Worm (Caenorhabditis elegans) whole organism, early embryonic: ENCODE results near the gene Y39B6A.33.

Source experiments
- B0310.2 ChIP-seq: sonication (generic microtip); optimal IDR thresholded peaks from 2 replicates; lab custom pipeline; 2016; ENCODE audit warnings: mild to moderate bottlenecking, missing genetic modification characterization, missing compliant biosample characterization
- F13C5.2 ChIP-seq: sonication (generic microtip); optimal IDR thresholded peaks from 2 replicates; lab custom pipeline; 2017; ENCODE audit warnings: mild to moderate bottlenecking, missing genetic modification characterization, inconsistent platforms, missing compliant biosample characterization
- aly-1 ChIP-seq: sonication (generic microtip); optimal IDR thresholded peaks from 2 replicates; lab custom pipeline; 2016; ENCODE audit warnings: missing genetic modification characterization, missing compliant biosample characterization
- ama-1 ChIP-seq: fragments of 150-350 bp; optimal IDR thresholded peaks from 2 replicates; lab custom pipeline; 2014
- ceh-13 ChIP-seq: fragments of 200-800 bp; sonication (Bioruptor generic); optimal IDR thresholded peaks from 2 replicates; lab custom pipeline; 2018; ENCODE audit warnings: mild to moderate bottlenecking, missing genetic modification characterization, missing compliant biosample characterization
- ceh-36 ChIP-seq: sonication (generic microtip); optimal IDR thresholded peaks from 2 replicates; lab custom pipeline; 2016; ENCODE audit warnings: missing genetic modification characterization, inconsistent platforms, missing compliant biosample characterization
- ets-7 ChIP-seq: sonication (generic microtip); optimal IDR thresholded peaks from 2 replicates; lab custom pipeline; 2016; ENCODE audit warnings: missing genotype, missing genetic modification characterization, missing compliant biosample characterization
- flt-1 ChIP-seq: fragments of 200-800 bp; sonication (Bioruptor generic); IDR thresholded peaks from 2 replicates; pipeline ENCODE4 v1.3.6; 2022; ENCODE audit warnings: missing genetic modification characterization, missing compliant biosample characterization
- hmbx-1 ChIP-seq: sonication (generic microtip); optimal IDR thresholded peaks from 2 replicates; lab custom pipeline; 2016; ENCODE audit warnings: mild to moderate bottlenecking, missing genetic modification characterization, missing compliant biosample characterization
- hmg-4 ChIP-seq: fragments of 200-800 bp; sonication (Bioruptor generic); optimal IDR thresholded peaks from 2 replicates; lab custom pipeline; 2018; ENCODE audit warnings: mild to moderate bottlenecking, missing genetic modification characterization, missing compliant biosample characterization
- hnd-1 ChIP-seq: sonication (generic microtip); optimal IDR thresholded peaks from 2 replicates; lab custom pipeline; 2016; ENCODE audit warnings: missing genetic modification characterization, missing compliant biosample characterization
- pes-1 ChIP-seq: fragments of 200-800 bp; sonication (Bioruptor generic); IDR thresholded peaks from 2 replicates; pipeline ENCODE4 v1.3.6; 2022; ENCODE audit warnings: missing genetic modification reagents, missing genetic modification characterization, missing compliant biosample characterization
- scrt-1 ChIP-seq: fragments of 200-800 bp; sonication (Bioruptor generic); IDR thresholded peaks from 2 replicates; pipeline ENCODE4 v1.3.6; 2022; ENCODE audit warnings: missing genetic modification characterization, missing compliant biosample characterization
- sea-1 ChIP-seq: fragments of 200-800 bp; sonication (Bioruptor generic); conservative IDR thresholded peaks from 2 replicates; pipeline ENCODE4 v1.3.6; 2022; ENCODE audit warnings: missing genetic modification characterization, missing compliant biosample characterization
- tbx-11 ChIP-seq: fragments of 200-800 bp; sonication (Bioruptor generic); IDR thresholded peaks from 2 replicates; pipeline ENCODE4 v1.3.6; 2022; ENCODE audit warnings: missing genetic modification characterization, missing compliant biosample characterization
- tbx-37 ChIP-seq: fragments of 200-800 bp; sonication (Bioruptor generic); conservative IDR thresholded peaks from 2 replicates; pipeline ENCODE4 v1.3.6; 2022; ENCODE audit warnings: missing genetic modification reagents, missing genetic modification characterization, missing compliant biosample characterization
- tra-4 ChIP-seq: sonication (generic microtip); optimal IDR thresholded peaks from 2 replicates; lab custom pipeline; 2017; ENCODE audit warnings: missing genetic modification characterization, missing compliant biosample characterization

The Y39B6A.33 gene

DNA sequence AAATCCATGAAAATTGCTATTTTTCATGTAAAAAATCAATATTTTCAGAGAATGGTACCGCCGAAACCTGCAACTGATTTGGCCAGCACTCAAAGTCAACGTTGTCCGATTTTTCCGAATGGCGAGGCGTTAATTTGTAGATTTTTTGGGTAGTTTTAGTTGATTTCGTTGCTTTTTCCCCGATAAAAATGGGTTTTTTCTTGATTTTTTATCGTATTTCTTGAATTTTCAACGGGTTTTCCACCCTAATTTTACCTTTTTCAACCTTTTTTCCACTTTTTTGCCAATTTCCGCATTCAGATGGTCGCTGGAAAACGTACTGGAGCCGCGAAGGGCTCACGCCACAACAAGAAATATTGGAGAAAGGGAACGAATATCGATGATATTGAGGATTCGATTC lies at the start of gene Y39B6A.33:
TSS of gene Y39B6A.33 (plus strand) at position 301 of the 400 bp plus-strand sequence.
- TF ChIP-seq B0310.2: no peak
- no peak for TF ChIP-seq sea-1 (GFP tag; lab: Robert Waterston, UW)
- TF ChIP-seq ceh-36 (tag; lab: Kevin White, UChicago): no peak

DNA sequence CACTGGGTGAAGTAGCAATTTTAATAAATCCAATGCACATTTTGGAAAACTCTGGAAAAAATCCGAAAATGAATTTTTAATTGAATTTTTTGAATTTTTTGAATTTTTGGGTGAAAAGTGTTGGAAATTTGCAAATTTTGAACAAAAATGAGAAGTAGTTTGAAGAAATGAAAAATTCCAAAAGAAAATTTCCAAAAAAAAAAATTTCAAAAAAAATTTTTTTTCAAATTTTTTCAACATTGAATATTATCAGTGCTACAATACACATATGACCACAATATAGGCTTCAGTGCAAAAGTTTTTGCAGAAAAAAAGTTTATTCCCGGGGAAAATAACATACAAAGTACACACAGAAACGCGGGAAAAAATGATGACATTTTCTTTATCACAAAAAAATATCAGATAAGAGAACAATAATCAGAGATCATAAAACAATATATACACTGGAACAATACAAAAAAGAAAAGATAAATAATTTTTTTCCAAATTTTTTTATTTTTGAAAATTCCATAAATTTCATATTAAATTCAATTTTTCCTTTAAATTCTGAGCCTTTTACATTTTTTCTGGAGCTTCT lies 44.4 kb upstream of the Y39B6A.33 start, which contains the start of gene hrg-10:
TSS of gene hrg-10 (minus strand) at position 51 of the 577 bp plus-strand sequence.
- TF ChIP-seq flt-1 (GFP tag; lab: Robert Waterston, UW) (no peak), tbx-37 (no peak), scrt-1 (no peak), sea-1 (GFP tag; lab: Robert Waterston, UW) (no peak), tbx-11 (GFP tag; lab: Robert Waterston, UW) (no peak), F13C5.2 (tag; lab: Kevin White, UChicago) (no peak), hnd-1 (no peak), ama-1 (lab: Kevin White, UChicago) (no peak), pes-1 (GFP tag; lab: Robert Waterston, UW) (no peak), aly-1 (tag; lab: Kevin White, UChicago) (no peak), hmg-4 (GFP tag; lab: Kevin White, UChicago) (no peak)

DNA sequence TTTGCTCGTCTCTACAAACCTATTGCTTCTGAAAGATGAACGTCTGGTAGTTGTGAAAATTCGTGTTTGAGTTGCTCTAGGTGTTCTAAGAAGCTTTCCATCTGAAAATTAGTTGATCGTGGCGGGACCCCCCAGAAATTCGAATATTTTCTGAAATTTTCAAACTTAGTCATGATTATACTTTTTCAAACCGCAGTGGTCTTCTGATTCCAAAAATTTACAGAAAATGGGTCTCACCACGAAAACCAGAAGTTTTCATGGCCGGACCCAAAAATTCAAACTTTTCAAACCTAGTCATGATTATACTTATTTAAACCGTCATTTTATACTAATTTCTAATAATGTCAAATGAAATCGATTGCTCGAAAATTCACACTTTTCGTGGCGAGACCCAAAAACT lies 41.7 kb upstream of the Y39B6A.33 start, which contains the start of gene ztf-20:
TSS of gene ztf-20 (minus strand) at position 101 of the 400 bp plus-strand sequence.
- no peak for TF ChIP-seq hnd-1
- TF ChIP-seq flt-1 (GFP tag; lab: Robert Waterston, UW): no peak
- no peak for TF ChIP-seq pes-1 (GFP tag; lab: Robert Waterston, UW)

DNA sequence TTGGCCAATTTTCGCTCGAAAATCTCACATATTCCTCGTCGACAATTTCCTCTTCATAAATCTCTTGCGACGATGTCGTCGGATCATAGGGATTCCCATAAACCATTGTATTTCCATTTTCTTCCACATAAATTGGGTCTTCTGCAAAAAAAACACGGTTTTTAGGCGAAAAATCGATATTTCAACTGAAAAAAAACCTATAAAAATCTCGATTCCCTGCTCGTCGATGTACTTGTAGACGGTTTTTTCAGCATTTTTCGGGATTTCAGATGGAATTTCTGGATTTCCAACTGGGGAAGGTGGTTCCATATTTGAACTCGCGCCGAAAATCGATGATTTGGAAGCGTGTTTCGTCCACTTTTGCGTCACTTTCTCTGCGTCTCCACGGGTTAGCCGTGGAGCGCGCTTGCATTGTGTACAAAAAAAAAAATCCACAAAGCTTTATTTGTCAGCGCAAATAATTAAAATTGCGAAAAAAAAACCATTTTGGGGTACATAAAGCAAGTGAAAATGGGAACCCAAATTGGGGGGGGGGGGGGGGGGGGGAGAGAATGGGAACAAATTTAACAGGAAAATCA lies 34.2 kb upstream of the Y39B6A.33 start, which contains the start of gene Y39B6A.43:
TSS of gene Y39B6A.43 (minus strand) at position 351 of the 578 bp plus-strand sequence.
- TF ChIP-seq ets-7 (tag; lab: Kevin White, UChicago) (no peak), ceh-36 (tag; lab: Kevin White, UChicago) (no peak), aly-1 (tag; lab: Kevin White, UChicago) (no peak), scrt-1 (no peak), hnd-1 (no peak), F13C5.2 (tag; lab: Kevin White, UChicago) (peak; percentile 87), pes-1 (GFP tag; lab: Robert Waterston, UW) (peak; percentile 54), flt-1 (GFP tag; lab: Robert Waterston, UW) (peak; percentile 61; the same call in 1 of the 2 replicates), hmg-4 (GFP tag; lab: Kevin White, UChicago) (peak; percentile 28), ceh-13 (GFP tag; lab: Kevin White, UChicago) (no peak), B0310.2 (peak; percentile 6), ama-1 (lab: Kevin White, UChicago) (no peak), tbx-37 (0 out of 2 replicates have a peak, but pooled peaks have one; percentile 26)

DNA sequence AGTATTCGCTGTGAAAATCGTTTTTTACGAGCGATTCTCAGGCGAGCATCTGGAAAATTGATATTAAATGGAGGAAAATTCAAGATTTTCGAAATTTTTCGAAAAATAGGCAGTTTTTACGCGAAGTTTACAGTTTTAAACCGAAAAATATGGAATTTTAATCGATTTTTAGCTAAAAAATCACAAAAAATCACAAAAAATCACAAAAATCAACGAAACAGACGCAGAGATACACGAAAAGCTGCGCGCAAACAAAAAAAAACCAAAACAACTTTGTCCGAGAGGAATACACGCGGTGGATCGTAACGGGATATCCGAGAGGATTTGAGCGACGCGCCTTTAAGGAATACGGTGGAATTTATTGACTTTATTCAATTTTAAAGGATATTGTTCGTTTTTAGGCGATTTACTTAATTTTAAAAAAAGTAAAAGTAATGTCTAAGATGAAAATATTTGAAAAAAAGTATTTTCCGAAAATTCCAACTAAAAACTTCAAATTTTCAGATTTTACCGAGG lies 32.1 kb upstream of the Y39B6A.33 start, which contains the start of gene Y39B6A.42:
TSS of gene Y39B6A.42 (minus strand) at position 51 of the 516 bp plus-strand sequence.
- TF ChIP-seq ama-1 (lab: Kevin White, UChicago): no peak
- no peak for TF ChIP-seq tbx-11 (GFP tag; lab: Robert Waterston, UW)
- no peak for TF ChIP-seq pes-1 (GFP tag; lab: Robert Waterston, UW)
- TF ChIP-seq flt-1 (GFP tag; lab: Robert Waterston, UW): no peak
- TF ChIP-seq F13C5.2 (tag; lab: Kevin White, UChicago): no peak
- no peak for TF ChIP-seq hmbx-1

DNA sequence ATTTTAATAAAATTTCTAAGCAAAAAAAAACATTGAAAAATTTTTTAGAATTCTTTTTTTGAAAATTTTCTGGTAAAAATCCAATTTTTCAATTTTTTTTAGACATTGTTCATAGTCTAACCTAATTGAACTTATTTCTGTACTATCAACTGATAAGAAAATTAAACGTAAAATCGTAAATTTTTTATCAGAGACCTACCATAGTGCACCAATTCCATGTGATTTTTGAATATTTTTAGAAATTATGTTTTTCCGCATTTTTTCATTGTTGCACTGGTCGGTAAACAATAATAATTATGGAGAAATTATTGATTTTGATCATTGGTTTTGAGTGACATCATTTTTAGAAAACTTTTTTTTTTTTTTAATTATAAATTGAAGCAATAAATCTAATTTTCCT lies 25.2 kb upstream of the Y39B6A.33 start:
- TF ChIP-seq pes-1 (GFP tag; lab: Robert Waterston, UW): no peak
- TF ChIP-seq hnd-1: no peak
- TF ChIP-seq hmg-4 (GFP tag; lab: Kevin White, UChicago): no peak
- TF ChIP-seq tbx-11 (GFP tag; lab: Robert Waterston, UW): no peak
- no peak for TF ChIP-seq tbx-37
- no peak for TF ChIP-seq B0310.2
- no peak for TF ChIP-seq F13C5.2 (tag; lab: Kevin White, UChicago)
- no peak for TF ChIP-seq tra-4 (tag; lab: Kevin White, UChicago)
- TF ChIP-seq ama-1 (lab: Kevin White, UChicago): no peak
- TF ChIP-seq aly-1 (tag; lab: Kevin White, UChicago): no peak
- TF ChIP-seq ets-7 (tag; lab: Kevin White, UChicago): no peak
- no peak for TF ChIP-seq hmbx-1

DNA sequence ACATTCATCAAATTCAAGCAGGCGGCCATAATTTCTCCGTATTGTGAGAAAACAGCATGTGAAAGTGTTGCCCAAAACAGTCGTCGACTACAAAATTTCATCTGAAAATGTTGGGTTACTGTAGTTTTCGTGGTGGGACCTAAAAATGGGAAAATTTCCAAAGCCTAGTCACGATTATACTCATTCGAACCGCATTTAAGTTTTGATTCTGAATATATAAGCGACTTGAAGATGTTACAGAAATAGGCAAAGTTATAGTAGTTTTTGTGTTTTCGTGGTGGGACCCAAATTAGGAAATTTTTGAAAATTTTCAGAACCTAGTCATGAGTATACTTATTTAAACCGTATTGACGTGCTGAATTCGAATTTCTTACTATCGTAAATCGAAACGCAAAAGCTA lies 23.9 kb upstream of the Y39B6A.33 start, which contains the start of gene Y39B6A.41:
TSS of gene Y39B6A.41 (minus strand) at position 101 of the 400 bp plus-strand sequence.
- TF ChIP-seq B0310.2 (no peak), tra-4 (tag; lab: Kevin White, UChicago) (no peak), ceh-13 (GFP tag; lab: Kevin White, UChicago) (no peak), ceh-36 (tag; lab: Kevin White, UChicago) (no peak), tbx-11 (GFP tag; lab: Robert Waterston, UW) (no peak), tbx-37 (no peak), F13C5.2 (tag; lab: Kevin White, UChicago) (no peak), ets-7 (tag; lab: Kevin White, UChicago) (no peak), hmg-4 (GFP tag; lab: Kevin White, UChicago) (no peak), sea-1 (GFP tag; lab: Robert Waterston, UW) (no peak), hnd-1 (no peak), scrt-1 (no peak), ama-1 (lab: Kevin White, UChicago) (no peak)
